Worm (Caenorhabditis elegans): ENCODE data around the gene rab-1.

- TF ChIP-seq ham-2 (GFP tag; optimal IDR thresholded peaks at IDR 0.05): peak; percentile 43
- TF ChIP-seq flh-1 (GFP tag; optimal IDR thresholded peaks at IDR 0.05): no peak
- no peak for TF ChIP-seq elt-3 (tag; optimal IDR thresholded peaks at IDR 0.05)
These were observed 27.3 kb downstream of the rab-1 start for ce11 chrV:1236333-1237068.

Measured in whole organism, mixed stage, embryonic.